Fruit fly (Drosophila melanogaster): ENCODE data around the gene Cby.

Gene Cby

dm6 chr3R:21841474-21842376 is 26.1 kb upstream of the Cby start:
- TF ChIP-seq pad (GFP tag; optimal IDR thresholded peaks at IDR 0.05) (no peak), Crg-1 (GFP tag; optimal IDR thresholded peaks at IDR 0.05) (no peak), kay (GFP tag; ENCODE audit: borderline replicate concordance) (no peak), CG33017 (tag; optimal IDR thresholded peaks at IDR 0.05) (no peak), CG1620 (GFP tag; optimal IDR thresholded peaks at IDR 0.05) (no peak), Mnt (GFP tag; optimal IDR thresholded peaks at IDR 0.05) (no peak), toe (GFP tag; optimal IDR thresholded peaks at IDR 0.05) (no peak), ovo (GFP tag; optimal IDR thresholded peaks at IDR 0.05) (no peak), CG14711 (tag; optimal IDR thresholded peaks at IDR 0.05) (no peak), CG11617 (GFP tag; optimal IDR thresholded peaks at IDR 0.05) (no peak), CG7045 (GFP tag; optimal IDR thresholded peaks at IDR 0.05) (no peak), Hr96 (GFP tag; optimal IDR thresholded peaks at IDR 0.05) (no peak), bab1 (GFP tag; optimal IDR thresholded peaks at IDR 0.05) (no peak), CG5204 (GFP tag; optimal IDR thresholded peaks at IDR 0.05) (no peak), cic (GFP tag; optimal IDR thresholded peaks at IDR 0.05) (no peak), CG12768 (GFP tag; optimal IDR thresholded peaks at IDR 0.05) (no peak), Clk (GFP tag; optimal IDR thresholded peaks at IDR 0.05) (no peak), CG7101 (tag; optimal IDR thresholded peaks at IDR 0.05) (no peak)

dm6 chr3R:21843665-21844064 is 24.1 kb upstream of the Cby start, which contains the start of gene Gr93b:
Gene Gr93b (minus strand): TSS chr3R:21843765.
- no peak for TF ChIP-seq Hr96 (GFP tag; optimal IDR thresholded peaks at IDR 0.05)
- no peak for TF ChIP-seq CG5204 (GFP tag; optimal IDR thresholded peaks at IDR 0.05)
- TF ChIP-seq Mnt (GFP tag; optimal IDR thresholded peaks at IDR 0.05): no peak
- TF ChIP-seq CG14711 (tag; optimal IDR thresholded peaks at IDR 0.05): no peak

dm6 chr3R:21845165-21845564 is 22.6 kb upstream of the Cby start, which contains the start of gene Gr93c:
Gene Gr93c (minus strand): TSS chr3R:21845265.
- no peak for TF ChIP-seq cic (GFP tag; optimal IDR thresholded peaks at IDR 0.05)
- TF ChIP-seq CG7045 (GFP tag; optimal IDR thresholded peaks at IDR 0.05): no peak
- no peak for TF ChIP-seq CG11617 (GFP tag; optimal IDR thresholded peaks at IDR 0.05)
- no peak for TF ChIP-seq toe (GFP tag; optimal IDR thresholded peaks at IDR 0.05)
- TF ChIP-seq Crg-1 (GFP tag; optimal IDR thresholded peaks at IDR 0.05): no peak
- TF ChIP-seq cnc (optimal IDR thresholded peaks at IDR 0.05): no peak
- TF ChIP-seq tj (GFP tag; optimal IDR thresholded peaks at IDR 0.05): no peak
- TF ChIP-seq CG12768 (GFP tag; optimal IDR thresholded peaks at IDR 0.05): no peak
- TF ChIP-seq Mnt (GFP tag; optimal IDR thresholded peaks at IDR 0.05): no peak
- no peak for TF ChIP-seq Clk (GFP tag; optimal IDR thresholded peaks at IDR 0.05)
- no peak for TF ChIP-seq CG5204 (GFP tag; optimal IDR thresholded peaks at IDR 0.05)
- TF ChIP-seq CG7101 (tag; optimal IDR thresholded peaks at IDR 0.05): no peak
- TF ChIP-seq kay (GFP tag; ENCODE audit: borderline replicate concordance): no peak

DNA sequence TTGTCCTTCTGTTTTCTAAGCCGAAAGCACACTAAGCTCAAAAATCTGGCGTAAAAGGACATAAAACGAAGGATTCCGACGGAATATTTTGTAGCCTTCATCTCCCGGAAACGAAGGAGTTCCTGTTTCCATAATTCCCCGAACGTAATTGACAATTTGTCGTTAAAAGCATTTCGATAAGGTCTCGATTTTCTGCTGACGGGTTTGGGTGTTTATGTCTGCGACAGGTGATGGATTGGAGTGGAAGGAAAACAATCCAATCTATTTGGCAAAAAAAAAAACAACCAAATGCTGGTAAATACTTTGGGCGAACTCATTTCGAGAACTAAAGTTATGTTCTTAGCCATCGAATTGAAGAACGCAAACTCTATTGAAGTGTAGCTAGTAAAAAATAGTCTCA is 21.2 kb upstream of the Cby start, which contains the start of gene Gr93d:
Gr93d (minus strand) TSS at position 101 of the 400 bp plus-strand sequence.
- TF ChIP-seq CG11617 (GFP tag; optimal IDR thresholded peaks at IDR 0.05): no peak
- TF ChIP-seq CG12768 (GFP tag; optimal IDR thresholded peaks at IDR 0.05): no peak
- no peak for TF ChIP-seq toe (GFP tag; optimal IDR thresholded peaks at IDR 0.05)
- no peak for TF ChIP-seq tj (GFP tag; optimal IDR thresholded peaks at IDR 0.05)
- no peak for TF ChIP-seq bab1 (GFP tag; optimal IDR thresholded peaks at IDR 0.05)
- TF ChIP-seq CG7045 (GFP tag; optimal IDR thresholded peaks at IDR 0.05): no peak
- TF ChIP-seq CG7101 (tag; optimal IDR thresholded peaks at IDR 0.05): no peak
- no peak for TF ChIP-seq Clk (GFP tag; optimal IDR thresholded peaks at IDR 0.05)
- no peak for TF ChIP-seq ovo (GFP tag; optimal IDR thresholded peaks at IDR 0.05)
- no peak for TF ChIP-seq CG5204 (GFP tag; optimal IDR thresholded peaks at IDR 0.05)
- no peak for TF ChIP-seq Mnt (GFP tag; optimal IDR thresholded peaks at IDR 0.05)
- TF ChIP-seq CG14711 (tag; optimal IDR thresholded peaks at IDR 0.05): no peak
- TF ChIP-seq kay (GFP tag; ENCODE audit: borderline replicate concordance): no peak
- no peak for TF ChIP-seq cic (GFP tag; optimal IDR thresholded peaks at IDR 0.05)
- no peak for TF ChIP-seq cnc (optimal IDR thresholded peaks at IDR 0.05)
- no peak for TF ChIP-seq CG1620 (GFP tag; optimal IDR thresholded peaks at IDR 0.05)

dm6 chr3R:21847438-21847837 is 20.4 kb upstream of the Cby start:
- no peak for TF ChIP-seq CG5204 (GFP tag; optimal IDR thresholded peaks at IDR 0.05)
- no peak for TF ChIP-seq kay (GFP tag; ENCODE audit: borderline replicate concordance)
- TF ChIP-seq CG11617 (GFP tag; optimal IDR thresholded peaks at IDR 0.05): no peak
- no peak for TF ChIP-seq cnc (optimal IDR thresholded peaks at IDR 0.05)
- TF ChIP-seq CG14711 (tag; optimal IDR thresholded peaks at IDR 0.05): no peak

dm6 chr3R:21848271-21848670 is 19.5 kb upstream of the Cby start:
- no peak for TF ChIP-seq Mnt (GFP tag; optimal IDR thresholded peaks at IDR 0.05)
- no peak for TF ChIP-seq CG33017 (tag; optimal IDR thresholded peaks at IDR 0.05)
- no peak for TF ChIP-seq Crg-1 (GFP tag; optimal IDR thresholded peaks at IDR 0.05)
- TF ChIP-seq Hr96 (GFP tag; optimal IDR thresholded peaks at IDR 0.05): no peak
- no peak for TF ChIP-seq kay (GFP tag; ENCODE audit: borderline replicate concordance)
- no peak for TF ChIP-seq CG1620 (GFP tag; optimal IDR thresholded peaks at IDR 0.05)
- TF ChIP-seq CG11617 (GFP tag; optimal IDR thresholded peaks at IDR 0.05): no peak
- no peak for TF ChIP-seq bab1 (GFP tag; optimal IDR thresholded peaks at IDR 0.05)
- no peak for TF ChIP-seq CG12768 (GFP tag; optimal IDR thresholded peaks at IDR 0.05)
- TF ChIP-seq CG7101 (tag; optimal IDR thresholded peaks at IDR 0.05): no peak
- no peak for TF ChIP-seq CG7045 (GFP tag; optimal IDR thresholded peaks at IDR 0.05)

Measured in whole organism, adult.